Worm (Caenorhabditis elegans) whole organism, L1 larva: ENCODE measurements around the gene cest-25.

Source experiments
- C04F5.9 ChIP-seq: sonication (generic microtip); optimal IDR thresholded peaks from 2 replicates; lab custom pipeline; 2016; ENCODE audit warnings: missing genetic modification characterization, missing compliant biosample characterization
- C16A3.4 ChIP-seq: fragments of 150-350 bp; optimal IDR thresholded peaks from 2 replicates; lab custom pipeline; 2014; ENCODE audit warnings: missing biosample characterization, missing genetic modification characterization
- C34B4.2 ChIP-seq: sonication (generic microtip); optimal IDR thresholded peaks from 2 replicates; lab custom pipeline; 2017; ENCODE audit warnings: mild to moderate bottlenecking, missing genetic modification characterization, missing compliant biosample characterization
- F16B12.6 ChIP-seq: fragments of 150-350 bp; optimal IDR thresholded peaks from 2 replicates; lab custom pipeline; 2014; ENCODE audit warnings: missing biosample characterization, missing genetic modification characterization
- Y116A8C.19 ChIP-seq: sonication (generic microtip); optimal IDR thresholded peaks from 2 replicates; lab custom pipeline; 2016; ENCODE audit warnings: missing compliant biosample characterization, missing genetic modification characterization, borderline replicate concordance
- aha-1 ChIP-seq: fragments of 150-350 bp; optimal IDR thresholded peaks from 2 replicates; lab custom pipeline; 2014; ENCODE audit warnings: missing biosample characterization, missing genetic modification characterization
- ama-1 ChIP-seq: fragments of 150-350 bp; optimal IDR thresholded peaks from 2 replicates; lab custom pipeline; 2014
- blmp-1 ChIP-seq: fragments of 150-350 bp; optimal IDR thresholded peaks from 2 replicates; lab custom pipeline; 2014; ENCODE audit warnings: missing biosample characterization, missing genetic modification characterization
- ceh-63 ChIP-seq: fragments of 200-800 bp; sonication (Bioruptor generic); optimal IDR thresholded peaks from 2 replicates; lab custom pipeline; 2018; ENCODE audit warnings: mild to moderate bottlenecking, missing genetic modification characterization, missing compliant biosample characterization
- ceh-8 ChIP-seq: fragments of 200-800 bp; sonication (Bioruptor generic); optimal IDR thresholded peaks from 2 replicates; lab custom pipeline; 2018; ENCODE audit warnings: mild to moderate bottlenecking, missing genetic modification characterization, moderate library complexity, missing compliant biosample characterization
- ceh-82 ChIP-seq, 3 experiments: fragments of 150-350 bp in 1 of 3; sonication (generic microtip) in 2 of 3; optimal IDR thresholded peaks; 2 replicates each; lab custom pipeline; 2014 to 2017; ENCODE audit warnings: missing biosample characterization in 3 of 3, missing genetic modification characterization in 3 of 3
- ces-1 ChIP-seq: fragments of 150-350 bp; optimal IDR thresholded peaks from 2 replicates; lab custom pipeline; 2014; ENCODE audit warnings: missing biosample characterization, missing genetic modification reagents, missing genetic modification characterization
- dpl-1 ChIP-seq, 3 experiments: fragments of 150-350 bp in 2 of 3; sonication (generic microtip) in 1 of 3; optimal IDR thresholded peaks; 2 replicates each; lab custom pipeline; 2014 to 2017; ENCODE audit warnings: missing biosample characterization in 3 of 3, missing genetic modification characterization in 3 of 3, missing genetic modification reagents in 3 of 3
- efl-1 ChIP-seq, 4 experiments: fragments of 150-350 bp; optimal IDR thresholded peaks in 3 of 4; peaks in 1 of 4; 1 replicate in 1 of 4; 2 replicates in 3 of 4; lab custom pipeline; 2014; ENCODE audit warnings: missing biosample characterization in 2 of 4, missing genetic modification characterization in 2 of 4, missing genetic modification reagents in 2 of 4
- efl-3 ChIP-seq: fragments of 200-800 bp; sonication (Bioruptor generic); optimal IDR thresholded peaks from 2 replicates; lab custom pipeline; 2018; ENCODE audit warnings: mild to moderate bottlenecking, missing genetic modification characterization, missing compliant biosample characterization
- egl-13 ChIP-seq: sonication (generic microtip); optimal IDR thresholded peaks from 2 replicates; lab custom pipeline; 2016; ENCODE audit warnings: missing genotype, missing genetic modification reagents, missing genetic modification characterization, missing compliant biosample characterization
- egl-27 ChIP-seq, 2 experiments: fragments of 150-350 bp in 1 of 2; sonication (generic microtip); optimal IDR thresholded peaks; 3 replicates each; lab custom pipeline; 2017 to 2018; ENCODE audit warnings: missing biosample characterization in 2 of 2, missing genetic modification characterization in 2 of 2, missing genetic modification reagents in 2 of 2
- elt-3 ChIP-seq, 6 experiments: fragments of 150-350 bp in 1 of 6; sonication (generic microtip); optimal IDR thresholded peaks; 2 replicates each; lab custom pipeline; 2017 to 2018; ENCODE audit warnings: missing biosample characterization in 6 of 6, missing genetic modification characterization in 6 of 6, inconsistent platforms in 1 of 6
- ets-5 ChIP-seq: fragments of 200-800 bp; sonication (Bioruptor generic); IDR thresholded peaks from 2 replicates; pipeline ENCODE4 v1.3.6; 2022; ENCODE audit warnings: missing genetic modification characterization, missing compliant biosample characterization
- fkh-10 ChIP-seq: sonication (generic microtip); optimal IDR thresholded peaks from 2 replicates; lab custom pipeline; 2017; ENCODE audit warnings: missing biosample characterization, missing genetic modification reagents, missing genetic modification characterization
- fkh-8 ChIP-seq: sonication (generic microtip); optimal IDR thresholded peaks from 2 replicates; lab custom pipeline; 2016; ENCODE audit warnings: mild to moderate bottlenecking, missing genetic modification characterization, missing compliant biosample characterization
- hlh-17 ChIP-seq: fragments of 200-800 bp; sonication (Bioruptor generic); optimal IDR thresholded peaks from 2 replicates; lab custom pipeline; 2018; ENCODE audit warnings: missing genetic modification characterization, mild to moderate bottlenecking, missing compliant biosample characterization, moderate library complexity, borderline replicate concordance
- hlh-4 ChIP-seq: sonication (generic microtip); optimal IDR thresholded peaks from 2 replicates; lab custom pipeline; 2016; ENCODE audit warnings: mild to moderate bottlenecking, missing genetic modification characterization, missing compliant biosample characterization
- hpl-2 ChIP-seq: fragments of 150-350 bp; optimal IDR thresholded peaks from 2 replicates; lab custom pipeline; 2014; ENCODE audit warnings: missing biosample characterization, missing genetic modification reagents, missing genetic modification characterization
- isw-1 ChIP-seq: fragments of 200-800 bp; sonication (Bioruptor generic); IDR thresholded peaks from 2 replicates; pipeline ENCODE4 v1.3.6; 2022; ENCODE audit warnings: missing genetic modification characterization, missing compliant biosample characterization
- lin-13 ChIP-seq: fragments of 150-350 bp; optimal IDR thresholded peaks from 2 replicates; lab custom pipeline; 2014; ENCODE audit warnings: missing biosample characterization, missing genetic modification reagents, missing genetic modification characterization
- lin-39 ChIP-seq: fragments of 150-350 bp; optimal IDR thresholded peaks from 2 replicates; lab custom pipeline; 2014; ENCODE audit warnings: missing biosample characterization, missing genetic modification reagents, missing genetic modification characterization
- lsy-2 ChIP-seq, 2 experiments: fragments of 150-350 bp; optimal IDR thresholded peaks; 2 replicates each; lab custom pipeline; 2014; ENCODE audit warnings: missing biosample characterization in 2 of 2, missing genetic modification characterization in 2 of 2
- mef-2 ChIP-seq: fragments of 150-350 bp; optimal IDR thresholded peaks from 2 replicates; lab custom pipeline; 2014; ENCODE audit warnings: missing biosample characterization, missing genetic modification characterization
- mep-1 ChIP-seq: fragments of 150-350 bp; optimal IDR thresholded peaks from 2 replicates; lab custom pipeline; 2014; ENCODE audit warnings: missing biosample characterization, missing genetic modification characterization
- nhr-11 ChIP-seq: fragments of 150-350 bp; optimal IDR thresholded peaks from 2 replicates; lab custom pipeline; 2014; ENCODE audit warnings: missing biosample characterization, missing genetic modification characterization
- nhr-237 ChIP-seq: fragments of 150-350 bp; optimal IDR thresholded peaks from 2 replicates; lab custom pipeline; 2014; ENCODE audit warnings: missing biosample characterization, missing genetic modification characterization
- nhr-28 ChIP-seq: fragments of 150-350 bp; optimal IDR thresholded peaks from 2 replicates; lab custom pipeline; 2014; ENCODE audit warnings: missing biosample characterization, missing genetic modification characterization
- nhr-84 ChIP-seq: sonication (generic microtip); optimal IDR thresholded peaks from 2 replicates; lab custom pipeline; 2017; ENCODE audit warnings: missing biosample characterization, missing genetic modification characterization
- nhr-85 ChIP-seq: sonication (generic microtip); peaks from one replicate; lab custom pipeline; 2016; ENCODE audit warnings: missing genetic modification characterization, inconsistent platforms, missing compliant biosample characterization
- pag-3 ChIP-seq: sonication (generic microtip); optimal IDR thresholded peaks from 2 replicates; lab custom pipeline; 2017; ENCODE audit warnings: missing genetic modification characterization, mild to moderate bottlenecking, missing compliant biosample characterization, antibody characterized with exemption, borderline replicate concordance; ENCODE audit not compliant: insufficient read depth
- pax-3 ChIP-seq: fragments of 200-800 bp; sonication (Bioruptor generic); optimal IDR thresholded peaks from 2 replicates; lab custom pipeline; 2018; ENCODE audit warnings: mild to moderate bottlenecking, missing genetic modification characterization, moderate library complexity, missing compliant biosample characterization
- pqm-1 ChIP-seq: sonication (generic microtip); optimal IDR thresholded peaks from 3 replicates; lab custom pipeline; 2017; ENCODE audit warnings: missing biosample characterization, missing genetic modification characterization
- skn-1 ChIP-seq: fragments of 150-350 bp; optimal IDR thresholded peaks from 2 replicates; lab custom pipeline; 2014; ENCODE audit warnings: missing biosample characterization, missing genetic modification characterization
- snpc-4 ChIP-seq: fragments of 150-350 bp; optimal IDR thresholded peaks from 2 replicates; lab custom pipeline; 2014; ENCODE audit warnings: missing biosample characterization, missing genetic modification characterization
- snu-23 ChIP-seq: sonication (generic microtip); optimal IDR thresholded peaks from 2 replicates; lab custom pipeline; 2016; ENCODE audit warnings: missing genetic modification characterization, missing compliant biosample characterization
- sox-4 ChIP-seq: sonication (generic microtip); optimal IDR thresholded peaks from 2 replicates; lab custom pipeline; 2016; ENCODE audit warnings: missing genetic modification characterization, missing compliant biosample characterization
- sup-37 ChIP-seq: fragments of 200-800 bp; sonication (Bioruptor generic); optimal IDR thresholded peaks from 2 replicates; lab custom pipeline; 2018; ENCODE audit warnings: mild to moderate bottlenecking, missing genetic modification characterization, missing compliant biosample characterization
- swsn-7 ChIP-seq: sonication (generic microtip); optimal IDR thresholded peaks from 2 replicates; lab custom pipeline; 2016; ENCODE audit warnings: missing genetic modification characterization, missing compliant biosample characterization
- unc-130 ChIP-seq: fragments of 150-350 bp; optimal IDR thresholded peaks from 2 replicates; lab custom pipeline; 2017; ENCODE audit warnings: missing biosample characterization, missing genetic modification characterization, inconsistent platforms
- unc-30 ChIP-seq: sonication (generic microtip); optimal IDR thresholded peaks from 2 replicates; lab custom pipeline; 2017; ENCODE audit warnings: missing biosample characterization, missing genetic modification characterization
- unc-86 ChIP-seq: sonication (generic microtip); optimal IDR thresholded peaks from 2 replicates; lab custom pipeline; 2016; ENCODE audit warnings: missing genetic modification characterization, missing compliant biosample characterization
- unc-98 ChIP-seq: fragments of 200-800 bp; sonication (Bioruptor generic); IDR thresholded peaks from 2 replicates; pipeline ENCODE4 v1.3.6; 2022; ENCODE audit warnings: missing genetic modification characterization, missing compliant biosample characterization
- vab-15 ChIP-seq: sonication (generic microtip); optimal IDR thresholded peaks from 2 replicates; lab custom pipeline; 2017; ENCODE audit warnings: missing genotype, mild to moderate bottlenecking, missing genetic modification characterization, missing compliant biosample characterization
- xbp-1 ChIP-seq: sonication (generic microtip); optimal IDR thresholded peaks from 2 replicates; lab custom pipeline; 2016; ENCODE audit warnings: missing genetic modification characterization, missing compliant biosample characterization
- zip-4 ChIP-seq: fragments of 200-800 bp; sonication (Bioruptor generic); optimal IDR thresholded peaks from 2 replicates; lab custom pipeline; 2018; ENCODE audit warnings: mild to moderate bottlenecking, missing genetic modification characterization, moderate library complexity, missing compliant biosample characterization
- ztf-11 ChIP-seq, 2 experiments: sonication (generic microtip); optimal IDR thresholded peaks; 2 replicates each; lab custom pipeline; 2016 to 2017; ENCODE audit warnings: missing genetic modification characterization in 2 of 2, missing biosample characterization in 1 of 2, missing compliant biosample characterization in 1 of 2
- ztf-4 ChIP-seq: fragments of 150-350 bp; optimal IDR thresholded peaks from 2 replicates; lab custom pipeline; 2014; ENCODE audit warnings: missing biosample characterization, missing genetic modification characterization

Gene cest-25

DNA sequence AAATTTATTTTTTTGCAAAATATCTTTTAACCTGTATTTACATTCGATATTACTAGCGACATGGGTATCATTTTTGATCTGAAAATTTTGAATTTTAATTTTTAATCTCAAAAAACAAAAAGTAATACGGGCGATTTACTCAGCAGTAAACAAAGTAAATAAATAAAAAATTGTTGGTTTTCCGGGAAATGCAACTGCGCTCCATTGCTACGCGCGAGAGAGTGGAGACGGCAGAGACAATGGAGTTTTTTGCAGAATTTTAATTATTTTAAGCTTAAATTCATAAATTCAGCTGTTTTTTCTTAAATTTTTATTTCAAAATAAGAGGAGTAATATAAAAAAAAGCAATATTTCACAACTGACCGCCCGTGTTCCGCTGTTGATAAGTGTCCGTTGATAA is 40.6 kb downstream of the cest-25 start, which contains the start of gene slc-30A9:
TSS of gene slc-30A9 (minus strand) at position 78 of the 400 bp plus-strand sequence.
- no peak for TF ChIP-seq aha-1 (tag; lab: Kevin White, UChicago)
- no peak for TF ChIP-seq snpc-4
- peak; percentile 35 for TF ChIP-seq lin-13 (GFP tag; lab: Kevin White, UChicago)
- TF ChIP-seq efl-3 (GFP tag; lab: Kevin White, UChicago), result no peak
- no peak for TF ChIP-seq unc-98 (GFP tag; lab: Robert Waterston, UW)
- TF ChIP-seq isw-1 (GFP tag; lab: Robert Waterston, UW), result peak; percentile 10; the same call in 1 of the 2 replicates
- no peak for TF ChIP-seq vab-15
- peak; percentile 11 to 61 (median 28) for TF ChIP-seq dpl-1 (GFP tag; optimal IDR thresholded peaks at IDR 0.05; lab: Kevin White, UChicago)
- no peak for TF ChIP-seq fkh-10 (GFP tag; lab: Kevin White, UChicago)
- TF ChIP-seq nhr-85 (tag; lab: Kevin White, UChicago), result no peak
- no peak for TF ChIP-seq Y116A8C.19 (tag; lab: Kevin White, UChicago)
- TF ChIP-seq lin-39 (tag; lab: Kevin White, UChicago), result no peak
- peak; percentile 79 for TF ChIP-seq egl-13
- peak; percentile 31 for TF ChIP-seq skn-1
- no peak for TF ChIP-seq ztf-4 (tag; lab: Kevin White, UChicago)
- no peak for TF ChIP-seq ztf-11 (tag; optimal IDR thresholded peaks at IDR 0.05; lab: Kevin White, UChicago)
- peak; percentile 33 for TF ChIP-seq C16A3.4
- TF ChIP-seq xbp-1 (tag; lab: Kevin White, UChicago), result peak; percentile 31
- TF ChIP-seq nhr-84 (tag; lab: Kevin White, UChicago), result no peak
- no peak for TF ChIP-seq zip-4 (GFP tag; lab: Kevin White, UChicago)
- TF ChIP-seq hlh-4 (tag; lab: Kevin White, UChicago), result no peak
- peak; percentile 57 for TF ChIP-seq snu-23 (GFP tag; lab: Kevin White, UChicago)
- TF ChIP-seq mep-1 (tag; lab: Kevin White, UChicago), result peak; percentile 76
- no peak for TF ChIP-seq ceh-63 (GFP tag; lab: Kevin White, UChicago)
- no peak for TF ChIP-seq egl-27 (tag; optimal IDR thresholded peaks at IDR 0.05; lab: Kevin White, UChicago)
- TF ChIP-seq hlh-17 (GFP tag; lab: Kevin White, UChicago), result no peak
- no peak for TF ChIP-seq sox-4 (tag; lab: Kevin White, UChicago)
- TF ChIP-seq ets-5, result no peak
- no peak for TF ChIP-seq unc-30 (tag; lab: Kevin White, UChicago)
- TF ChIP-seq ceh-82 (tag; optimal IDR thresholded peaks at IDR 0.05; lab: Kevin White, UChicago), result peak; percentile 9 to 57 (median 41)
- TF ChIP-seq lsy-2 (tag; optimal IDR thresholded peaks at IDR 0.05; lab: Kevin White, UChicago), result peak; percentile 61 to 71
- peak; percentile 50 for TF ChIP-seq F16B12.6
- TF ChIP-seq nhr-28, result no peak
- TF ChIP-seq blmp-1 (tag; lab: Kevin White, UChicago), result peak; percentile 39
- no peak for TF ChIP-seq unc-130
- no peak for TF ChIP-seq C04F5.9 (tag; lab: Kevin White, UChicago)
- TF ChIP-seq ama-1 (lab: Kevin White, UChicago), result no peak
- no peak for TF ChIP-seq mef-2 (tag; lab: Kevin White, UChicago)
- TF ChIP-seq sup-37 (GFP tag; lab: Kevin White, UChicago), result no peak
- no peak for TF ChIP-seq pag-3 (tag; lab: Kevin White, UChicago)
- no peak for TF ChIP-seq hpl-2
- TF ChIP-seq nhr-11, result no peak
- TF ChIP-seq ceh-8, result no peak
- TF ChIP-seq swsn-7 (tag; lab: Kevin White, UChicago), result peak; percentile 39
- TF ChIP-seq fkh-8 (tag; lab: Kevin White, UChicago), result no peak
- TF ChIP-seq nhr-237 (tag; lab: Kevin White, UChicago), result no peak
- TF ChIP-seq efl-1 (optimal IDR thresholded peaks at IDR 0.05; lab: Kevin White, UChicago), result peak; percentile 51 to 56
- TF ChIP-seq efl-1 (GFP tag; optimal IDR thresholded peaks at IDR 0.05 in 1 of 2; lab: Kevin White, UChicago), result peak; percentile 62 to 94
- no peak for TF ChIP-seq ces-1
- TF ChIP-seq pqm-1 (tag; lab: Kevin White, UChicago), result no peak
- TF ChIP-seq elt-3 (tag; optimal IDR thresholded peaks at IDR 0.05; lab: Kevin White, UChicago), result peak in 1 of 6 experiments; percentile 0
- no peak for TF ChIP-seq C34B4.2 (tag; lab: Kevin White, UChicago)
- peak; percentile 27 for TF ChIP-seq unc-86 (tag; lab: Kevin White, UChicago)
- TF ChIP-seq pax-3 (tag; lab: Kevin White, UChicago), result no peak
